Worm (Caenorhabditis elegans) whole organism, L4 larva: ENCODE measurements around the gene npax-4.

Source experiments
- D1046.2 ChIP-seq: fragments of 200-800 bp; sonication (Bioruptor generic); IDR thresholded peaks from 2 replicates; pipeline ENCODE4 v1.3.6; 2022; ENCODE audit warnings: missing genetic modification characterization, missing compliant biosample characterization
- F49E8.2 ChIP-seq: sonication (generic microtip); optimal IDR thresholded peaks from 2 replicates; lab custom pipeline; 2016; ENCODE audit warnings: missing compliant biosample characterization, mild to moderate bottlenecking, missing genetic modification characterization, borderline replicate concordance
- R02D3.7 ChIP-seq: fragments of 150-350 bp; sonication (generic microtip); optimal IDR thresholded peaks from 3 replicates; lab custom pipeline; 2014; ENCODE audit warnings: missing biosample characterization, missing genetic modification characterization
- T20F7.1 ChIP-seq: fragments of 200-800 bp; sonication (Bioruptor generic); optimal IDR thresholded peaks from 2 replicates; lab custom pipeline; 2018; ENCODE audit warnings: mild to moderate bottlenecking, missing genetic modification characterization, missing compliant biosample characterization
- Y75B8A.6 ChIP-seq: fragments of 200-800 bp; sonication (Bioruptor generic); IDR thresholded peaks from 2 replicates; pipeline ENCODE4 v1.3.6; 2022; ENCODE audit warnings: missing genetic modification reagents, missing genetic modification characterization, missing compliant biosample characterization
- aha-1 ChIP-seq: fragments of 150-350 bp; peaks from one replicate; lab custom pipeline; 2014; ENCODE audit warnings: missing biosample characterization, missing genetic modification characterization
- ama-1 ChIP-seq: fragments of 150-350 bp; optimal IDR thresholded peaks from 2 replicates; lab custom pipeline; 2014; ENCODE audit warnings: inconsistent platforms, mixed read lengths
- ceh-20 ChIP-seq: fragments of 200-800 bp; sonication (Bioruptor generic); IDR thresholded peaks from 2 replicates; pipeline ENCODE4 v1.3.6; 2022; ENCODE audit warnings: missing genetic modification reagents, missing genetic modification characterization, missing compliant biosample characterization
- ceh-28 ChIP-seq: fragments of 150-350 bp; optimal IDR thresholded peaks from 2 replicates; lab custom pipeline; 2014; ENCODE audit warnings: missing biosample characterization, missing genetic modification reagents, missing genetic modification characterization
- ceh-32 ChIP-seq: sonication (generic microtip); optimal IDR thresholded peaks from 2 replicates; lab custom pipeline; 2016; ENCODE audit warnings: mild to moderate bottlenecking, missing genetic modification characterization, missing compliant biosample characterization; ENCODE audit not compliant: poor library complexity
- ceh-44 ChIP-seq: fragments of 200-800 bp; sonication (Bioruptor generic); IDR thresholded peaks from 2 replicates; pipeline ENCODE4 v1.3.6; 2022; ENCODE audit warnings: missing genetic modification reagents, missing genetic modification characterization, missing compliant biosample characterization
- ces-1 ChIP-seq: fragments of 150-350 bp; sonication (generic microtip); optimal IDR thresholded peaks from 4 replicates; lab custom pipeline; 2014; ENCODE audit warnings: missing biosample characterization, missing genetic modification reagents, missing genetic modification characterization
- cey-2 ChIP-seq: sonication (generic microtip); optimal IDR thresholded peaks from 3 replicates; lab custom pipeline; 2017; ENCODE audit warnings: missing genetic modification characterization, mild to moderate bottlenecking, missing compliant biosample characterization, antibody characterized with exemption, borderline replicate concordance; ENCODE audit not compliant: insufficient read depth
- daf-12 ChIP-seq: fragments of 150-350 bp; optimal IDR thresholded peaks from 2 replicates; lab custom pipeline; 2014; ENCODE audit warnings: missing biosample characterization, missing genetic modification reagents, missing genetic modification characterization
- dmd-8 ChIP-seq: fragments of 200-800 bp; sonication (Bioruptor generic); IDR thresholded peaks from 2 replicates; pipeline ENCODE4 v1.3.6; 2022; ENCODE audit warnings: missing genetic modification characterization, missing compliant biosample characterization
- dpl-1 ChIP-seq: fragments of 150-350 bp; optimal IDR thresholded peaks from 2 replicates; lab custom pipeline; 2014; ENCODE audit warnings: missing biosample characterization, missing genetic modification reagents, missing genetic modification characterization
- duxl-1 ChIP-seq: sonication (generic microtip); optimal IDR thresholded peaks from 2 replicates; lab custom pipeline; 2016; ENCODE audit warnings: mild to moderate bottlenecking, missing genetic modification characterization, moderate library complexity, missing compliant biosample characterization; ENCODE audit not compliant: poor library complexity
- dve-1 ChIP-seq: sonication (generic microtip); optimal IDR thresholded peaks from 2 replicates; lab custom pipeline; 2017; ENCODE audit warnings: antibody characterized with exemption, mild to moderate bottlenecking, missing genetic modification characterization, missing compliant biosample characterization; ENCODE audit not compliant: insufficient read depth
- fkh-10 ChIP-seq: fragments of 150-350 bp; optimal IDR thresholded peaks from 2 replicates; lab custom pipeline; 2014; ENCODE audit warnings: missing biosample characterization, missing genetic modification reagents, missing genetic modification characterization
- gei-8 ChIP-seq: fragments of 200-800 bp; sonication (Bioruptor generic); optimal IDR thresholded peaks from 2 replicates; lab custom pipeline; 2018; ENCODE audit warnings: mild to moderate bottlenecking, missing genetic modification characterization, missing compliant biosample characterization
- hif-1 ChIP-seq, 2 experiments: sonication (generic microtip); optimal IDR thresholded peaks; 2 replicates each; lab custom pipeline; 2016 to 2017; ENCODE audit warnings: missing compliant biosample characterization in 2 of 2, missing genetic modification characterization in 2 of 2, missing genetic modification reagents in 2 of 2, missing genotype in 2 of 2, mild to moderate bottlenecking in 1 of 2
- hlh-11 ChIP-seq: fragments of 200-800 bp; sonication (Bioruptor generic); optimal IDR thresholded peaks from 2 replicates; lab custom pipeline; 2018; ENCODE audit warnings: mild to moderate bottlenecking, missing genetic modification characterization, missing compliant biosample characterization
- hlh-30 ChIP-seq: sonication (generic microtip); optimal IDR thresholded peaks from 2 replicates; lab custom pipeline; 2017; ENCODE audit warnings: antibody characterized with exemption, mild to moderate bottlenecking, missing genetic modification characterization, missing compliant biosample characterization; ENCODE audit not compliant: insufficient read depth
- hmg-1.1 ChIP-seq: fragments of 200-800 bp; sonication (Bioruptor generic); IDR thresholded peaks from 2 replicates; pipeline ENCODE4 v1.3.6; 2022; ENCODE audit warnings: missing genetic modification reagents, missing genetic modification characterization, missing compliant biosample characterization
- jun-1 ChIP-seq: fragments of 150-350 bp; optimal IDR thresholded peaks from 2 replicates; lab custom pipeline; 2014; ENCODE audit warnings: missing biosample characterization, missing genetic modification reagents, missing genetic modification characterization
- lin-1 ChIP-seq: fragments of 200-800 bp; sonication (Bioruptor generic); IDR thresholded peaks from 2 replicates; pipeline ENCODE4 v1.3.6; 2022; ENCODE audit warnings: missing genetic modification reagents, missing genetic modification characterization, missing compliant biosample characterization
- lin-13 ChIP-seq: fragments of 150-350 bp; optimal IDR thresholded peaks from 2 replicates; lab custom pipeline; 2014; ENCODE audit warnings: missing biosample characterization, missing genetic modification reagents, missing genetic modification characterization
- lin-15B ChIP-seq: fragments of 150-350 bp; sonication (generic microtip); optimal IDR thresholded peaks from 3 replicates; lab custom pipeline; 2014; ENCODE audit warnings: missing biosample characterization, missing genetic modification characterization
- lin-29 ChIP-seq: fragments of 200-800 bp; sonication (Bioruptor generic); IDR thresholded peaks from 2 replicates; pipeline ENCODE4 v1.3.6; 2022; ENCODE audit warnings: missing genetic modification reagents, missing genetic modification characterization, missing compliant biosample characterization
- lin-38 ChIP-seq: fragments of 200-800 bp; sonication (Bioruptor generic); IDR thresholded peaks from 2 replicates; pipeline ENCODE4 v1.3.6; 2022; ENCODE audit warnings: missing genetic modification reagents, missing genetic modification characterization, missing compliant biosample characterization
- lir-3 ChIP-seq: sonication (generic microtip); optimal IDR thresholded peaks from 2 replicates; lab custom pipeline; 2016; ENCODE audit warnings: mild to moderate bottlenecking, missing genetic modification characterization, missing compliant biosample characterization
- madf-9 ChIP-seq: fragments of 200-800 bp; sonication (Bioruptor generic); conservative IDR thresholded peaks from 2 replicates; pipeline ENCODE4 v1.3.6; 2022; ENCODE audit warnings: missing genetic modification reagents, missing genetic modification characterization, missing compliant biosample characterization
- mdl-1 ChIP-seq, 2 experiments: fragments of 150-350 bp in 1 of 2; sonication (generic microtip) in 1 of 2; optimal IDR thresholded peaks; 2 replicates each; lab custom pipeline; 2014 to 2017; ENCODE audit warnings: missing biosample characterization in 2 of 2, missing genetic modification characterization in 2 of 2
- mep-1 ChIP-seq: fragments of 150-350 bp; sonication (generic microtip); optimal IDR thresholded peaks from 3 replicates; lab custom pipeline; 2014; ENCODE audit warnings: missing biosample characterization, missing genetic modification characterization
- nhr-11 ChIP-seq: fragments of 150-350 bp; optimal IDR thresholded peaks from 2 replicates; lab custom pipeline; 2014; ENCODE audit warnings: missing biosample characterization, missing genetic modification characterization
- nhr-111 ChIP-seq: fragments of 200-800 bp; sonication (Bioruptor generic); optimal IDR thresholded peaks from 2 replicates; lab custom pipeline; 2018; ENCODE audit warnings: mild to moderate bottlenecking, missing genetic modification characterization, missing compliant biosample characterization
- nhr-237 ChIP-seq: sonication (generic microtip); optimal IDR thresholded peaks from 2 replicates; lab custom pipeline; 2017; ENCODE audit warnings: missing biosample characterization, missing genetic modification characterization
- nhr-28 ChIP-seq: fragments of 150-350 bp; optimal IDR thresholded peaks from 2 replicates; lab custom pipeline; 2014; ENCODE audit warnings: missing biosample characterization, missing genetic modification characterization
- nhr-42 ChIP-seq: fragments of 200-800 bp; sonication (Bioruptor generic); IDR thresholded peaks from 2 replicates; pipeline ENCODE4 v1.3.6; 2022; ENCODE audit warnings: missing genetic modification characterization, missing compliant biosample characterization
- nhr-48 ChIP-seq: sonication (generic microtip); optimal IDR thresholded peaks from 2 replicates; lab custom pipeline; 2016; ENCODE audit warnings: mild to moderate bottlenecking, missing genetic modification characterization, missing compliant biosample characterization
- nhr-77 ChIP-seq: fragments of 150-350 bp; optimal IDR thresholded peaks from 2 replicates; lab custom pipeline; 2014; ENCODE audit warnings: missing biosample characterization, missing genetic modification characterization
- rbr-2 ChIP-seq: sonication (generic microtip); optimal IDR thresholded peaks from 2 replicates; lab custom pipeline; 2016; ENCODE audit warnings: missing genotype, missing genetic modification characterization, missing compliant biosample characterization
- saeg-2 ChIP-seq: fragments of 200-800 bp; sonication (Bioruptor generic); IDR thresholded peaks from 2 replicates; pipeline ENCODE4 v1.3.6; 2022; ENCODE audit warnings: missing genetic modification reagents, missing genetic modification characterization, missing compliant biosample characterization
- set-16 ChIP-seq: fragments of 200-800 bp; sonication (Bioruptor generic); IDR thresholded peaks from 2 replicates; pipeline ENCODE4 v1.3.6; 2022; ENCODE audit warnings: missing genetic modification reagents, missing genetic modification characterization, missing compliant biosample characterization
- spr-3 ChIP-seq: fragments of 200-800 bp; sonication (Bioruptor generic); optimal IDR thresholded peaks from 2 replicates; lab custom pipeline; 2018; ENCODE audit warnings: mild to moderate bottlenecking, missing genetic modification characterization, missing compliant biosample characterization
- tag-97 ChIP-seq: fragments of 200-800 bp; sonication (Bioruptor generic); IDR thresholded peaks from 2 replicates; pipeline ENCODE4 v1.3.6; 2022; ENCODE audit warnings: missing genetic modification characterization, missing compliant biosample characterization
- unc-39 ChIP-seq: sonication (generic microtip); optimal IDR thresholded peaks from 2 replicates; lab custom pipeline; 2017; ENCODE audit warnings: missing biosample characterization, missing genetic modification characterization
- vab-7 ChIP-seq: fragments of 200-800 bp; sonication (Bioruptor generic); IDR thresholded peaks from 2 replicates; pipeline ENCODE4 v1.3.6; 2022; ENCODE audit warnings: missing genetic modification reagents, missing genetic modification characterization, missing compliant biosample characterization
- zfp-2 ChIP-seq: sonication (generic microtip); optimal IDR thresholded peaks from 2 replicates; lab custom pipeline; 2016; ENCODE audit warnings: mild to moderate bottlenecking, missing genetic modification characterization, missing compliant biosample characterization
- zip-11 ChIP-seq: fragments of 200-800 bp; sonication (Bioruptor generic); IDR thresholded peaks from 2 replicates; pipeline ENCODE4 v1.3.6; 2022; ENCODE audit warnings: missing genetic modification characterization, missing compliant biosample characterization
- ztf-11 ChIP-seq: fragments of 150-350 bp; optimal IDR thresholded peaks from 2 replicates; lab custom pipeline; 2014; ENCODE audit warnings: missing biosample characterization, missing genetic modification characterization

The npax-4 gene

ce11 chrIV:8927093-8927492 is 47.4 kb upstream of the npax-4 start (continued):
- peak; percentile 41 for TF ChIP-seq ama-1 (lab: Kevin White, UChicago)
- TF ChIP-seq ztf-11, result no peak
- TF ChIP-seq gei-8, result peak; percentile 88
- peak; percentile 26 for TF ChIP-seq nhr-28
- peak in 1 of 2 experiments; percentile 6 for TF ChIP-seq mdl-1 (tag; optimal IDR thresholded peaks at IDR 0.05; lab: Kevin White, UChicago)
- TF ChIP-seq jun-1 (tag; lab: Kevin White, UChicago), result peak; percentile 41
- peak; percentile 91; the same call in 1 of the 2 replicates for TF ChIP-seq vab-7 (GFP tag; lab: Robert Waterston, UW)
- peak; percentile 77; the same call in 1 of the 2 replicates for TF ChIP-seq nhr-42
- TF ChIP-seq ceh-44, result peak; percentile 94
- peak; percentile 73; the same call in 1 of the 2 replicates for TF ChIP-seq lin-29 (GFP tag; lab: Robert Waterston, UW)
- TF ChIP-seq set-16 (GFP tag; lab: Robert Waterston, UW), result peak; percentile 80; the same call in 1 of the 2 replicates
- peak; percentile 90 for TF ChIP-seq dve-1 (tag; lab: Kevin White, UChicago)
- peak; percentile 42 for TF ChIP-seq ceh-28 (tag; lab: Kevin White, UChicago)
- TF ChIP-seq F49E8.2 (tag; lab: Kevin White, UChicago), result peak; percentile 70
- TF ChIP-seq ces-1 (GFP tag; lab: Kevin White, UChicago), result no peak
- TF ChIP-seq dmd-8, result peak; percentile 98
- peak; percentile 81 for TF ChIP-seq saeg-2 (GFP tag; lab: Robert Waterston, UW)
- TF ChIP-seq lir-3 (tag; lab: Kevin White, UChicago), result peak; percentile 66
- peak; percentile 60 for TF ChIP-seq cey-2 (tag; lab: Kevin White, UChicago)
- peak; percentile 82 for TF ChIP-seq duxl-1 (tag; lab: Kevin White, UChicago)
- peak; percentile 93 for TF ChIP-seq aha-1 (tag; lab: Kevin White, UChicago)
- peak; percentile 85 for TF ChIP-seq lin-38
- peak; percentile 85 for TF ChIP-seq lin-1 (GFP tag; lab: Robert Waterston, UW)
- TF ChIP-seq madf-9 (GFP tag; lab: Robert Waterston, UW), result peak; percentile 92
- TF ChIP-seq hlh-30, result peak; percentile 97
- TF ChIP-seq ceh-20 (GFP tag; lab: Robert Waterston, UW), result peak; percentile 84
- no peak for TF ChIP-seq daf-12
- peak; percentile 82 for TF ChIP-seq rbr-2 (tag; lab: Kevin White, UChicago)
- no peak for TF ChIP-seq nhr-237
- peak; percentile 64 for TF ChIP-seq zfp-2 (tag; lab: Kevin White, UChicago)
- TF ChIP-seq unc-39, result no peak
- peak; percentile 41 for TF ChIP-seq R02D3.7 (tag; lab: Kevin White, UChicago)
- TF ChIP-seq lin-15B, result no peak
- peak; percentile 26 for TF ChIP-seq nhr-77 (tag; lab: Kevin White, UChicago)
- 0 out of 2 replicates have a peak, but pooled peaks have one; percentile 66 for TF ChIP-seq Y75B8A.6 (GFP tag; lab: Robert Waterston, UW)
- peak; percentile 40 for TF ChIP-seq dpl-1 (GFP tag; lab: Kevin White, UChicago)
- no peak for TF ChIP-seq D1046.2 (GFP tag; lab: Robert Waterston, UW)
- peak; percentile 84 for TF ChIP-seq hmg-1.1 (GFP tag; lab: Robert Waterston, UW)
- TF ChIP-seq mep-1 (tag; lab: Kevin White, UChicago), result peak; percentile 87
- TF ChIP-seq nhr-11 (tag; lab: Kevin White, UChicago), result peak; percentile 16
- TF ChIP-seq lin-13 (GFP tag; lab: Kevin White, UChicago), result peak; percentile 74
- no peak for TF ChIP-seq ceh-32 (tag; lab: Kevin White, UChicago)
- no peak for TF ChIP-seq fkh-10
- peak; percentile 83 for TF ChIP-seq spr-3 (GFP tag; lab: Kevin White, UChicago)
- TF ChIP-seq hlh-11 (tag; lab: Kevin White, UChicago), result peak; percentile 85
- peak; percentile 93 for TF ChIP-seq T20F7.1 (GFP tag; lab: Kevin White, UChicago)
- TF ChIP-seq nhr-111 (GFP tag; lab: Kevin White, UChicago), result peak; percentile 92
- TF ChIP-seq nhr-48, result peak; percentile 77
- TF ChIP-seq hif-1 (tag; optimal IDR thresholded peaks at IDR 0.05; lab: Kevin White, UChicago), result peak; percentile 45 to 61
- TF ChIP-seq zip-11 (GFP tag; lab: Robert Waterston, UW), result 0 out of 2 replicates have a peak, but pooled peaks have one; percentile 50
- TF ChIP-seq tag-97 (GFP tag; lab: Robert Waterston, UW), result no peak
